Worm (Caenorhabditis elegans) whole organism, L2 larva: ENCODE data around the gene Y57G11B.2.
A peak's percentile ranks its signal among the peaks of the same experiment; 100 is the strongest.

ENCODE experiments used
- C34F6.9 ChIP-seq: fragments of 150-350 bp; optimal IDR thresholded peaks from 2 replicates; lab custom pipeline; 2014; ENCODE audit warnings: missing biosample characterization, missing genetic modification characterization
- F13H6.1 ChIP-seq: sonication (generic microtip); optimal IDR thresholded peaks from 2 replicates; lab custom pipeline; 2016; ENCODE audit warnings: missing genetic modification characterization, missing compliant biosample characterization
- R02D3.7 ChIP-seq: fragments of 150-350 bp; optimal IDR thresholded peaks from 2 replicates; lab custom pipeline; 2014; ENCODE audit warnings: missing biosample characterization, missing genetic modification characterization
- Y55F3AM.14 ChIP-seq: fragments of 200-800 bp; sonication (Bioruptor generic); optimal IDR thresholded peaks from 2 replicates; lab custom pipeline; 2018; ENCODE audit warnings: mild to moderate bottlenecking, missing genetic modification characterization, missing compliant biosample characterization
- ZK546.5 ChIP-seq: sonication (generic microtip); optimal IDR thresholded peaks from 2 replicates; lab custom pipeline; 2017; ENCODE audit warnings: missing biosample characterization, missing genetic modification characterization
- alr-1 ChIP-seq: fragments of 150-350 bp; optimal IDR thresholded peaks from 2 replicates; lab custom pipeline; 2014; ENCODE audit warnings: missing biosample characterization, missing genetic modification characterization
- blmp-1 ChIP-seq: sonication (generic microtip); optimal IDR thresholded peaks from 2 replicates; lab custom pipeline; 2017; ENCODE audit warnings: missing genetic modification characterization, mild to moderate bottlenecking, missing compliant biosample characterization, antibody characterized with exemption, moderate library complexity; ENCODE audit not compliant: insufficient read depth
- ceh-16 ChIP-seq: fragments of 150-350 bp; optimal IDR thresholded peaks from 2 replicates; lab custom pipeline; 2014; ENCODE audit warnings: missing biosample characterization, missing genetic modification characterization
- ceh-82 ChIP-seq: fragments of 150-350 bp; optimal IDR thresholded peaks from 2 replicates; lab custom pipeline; 2014; ENCODE audit warnings: missing biosample characterization, missing genetic modification characterization
- crh-2 ChIP-seq: sonication (generic microtip); optimal IDR thresholded peaks from 2 replicates; lab custom pipeline; 2017; ENCODE audit warnings: missing biosample characterization, missing genetic modification characterization
- dmd-4 ChIP-seq: sonication (generic microtip); optimal IDR thresholded peaks from 2 replicates; lab custom pipeline; 2017; ENCODE audit warnings: missing biosample characterization, missing genetic modification characterization
- egl-27 ChIP-seq: sonication (generic microtip); optimal IDR thresholded peaks from 3 replicates; lab custom pipeline; 2017; ENCODE audit warnings: missing biosample characterization, missing genetic modification reagents, missing genetic modification characterization
- elt-3 ChIP-seq: sonication (generic microtip); optimal IDR thresholded peaks from 2 replicates; lab custom pipeline; 2017; ENCODE audit warnings: missing biosample characterization, missing genetic modification characterization
- fos-1 ChIP-seq: fragments of 150-350 bp; optimal IDR thresholded peaks from 2 replicates; lab custom pipeline; 2014; ENCODE audit warnings: missing biosample characterization, missing genetic modification characterization
- gmeb-1 ChIP-seq: fragments of 150-350 bp; optimal IDR thresholded peaks from 2 replicates; lab custom pipeline; 2014; ENCODE audit warnings: missing biosample characterization, missing genetic modification characterization
- lin-11 ChIP-seq: fragments of 150-350 bp; sonication (generic microtip); optimal IDR thresholded peaks from 2 replicates; lab custom pipeline; 2014; ENCODE audit warnings: missing biosample characterization, missing genetic modification characterization, inconsistent platforms, mixed read lengths
- lin-13 ChIP-seq: fragments of 150-350 bp; optimal IDR thresholded peaks from 2 replicates; lab custom pipeline; 2014; ENCODE audit warnings: missing biosample characterization, missing genetic modification reagents, missing genetic modification characterization
- lsy-2 ChIP-seq, 2 experiments: fragments of 150-350 bp in 1 of 2; sonication (generic microtip) in 1 of 2; optimal IDR thresholded peaks; 2 replicates each; lab custom pipeline; 2014 to 2017; ENCODE audit warnings: missing biosample characterization in 2 of 2, missing genetic modification characterization in 2 of 2
- mdl-1 ChIP-seq, 2 experiments: fragments of 150-350 bp in 1 of 2; sonication (generic microtip) in 1 of 2; optimal IDR thresholded peaks; 2 replicates each; lab custom pipeline; 2017; ENCODE audit warnings: missing biosample characterization in 2 of 2, missing genetic modification characterization in 2 of 2
- nhr-11 ChIP-seq: fragments of 150-350 bp; optimal IDR thresholded peaks from 2 replicates; lab custom pipeline; 2014; ENCODE audit warnings: missing biosample characterization, missing genetic modification characterization
- nhr-129 ChIP-seq: fragments of 150-350 bp; optimal IDR thresholded peaks from 2 replicates; lab custom pipeline; 2014; ENCODE audit warnings: missing biosample characterization, missing genetic modification characterization
- nhr-21 ChIP-seq: fragments of 150-350 bp; optimal IDR thresholded peaks from 2 replicates; lab custom pipeline; 2014; ENCODE audit warnings: missing biosample characterization, missing genetic modification characterization
- nhr-23 ChIP-seq: fragments of 150-350 bp; optimal IDR thresholded peaks from 2 replicates; lab custom pipeline; 2014; ENCODE audit warnings: missing biosample characterization, missing genetic modification reagents, missing genetic modification characterization
- nhr-237 ChIP-seq: fragments of 150-350 bp; optimal IDR thresholded peaks from 2 replicates; lab custom pipeline; 2014; ENCODE audit warnings: missing biosample characterization, missing genetic modification characterization
- nhr-25 ChIP-seq: fragments of 150-350 bp; sonication (generic microtip); optimal IDR thresholded peaks from 3 replicates; lab custom pipeline; 2014; ENCODE audit warnings: missing biosample characterization, missing genetic modification characterization
- nhr-6 ChIP-seq: fragments of 150-350 bp; optimal IDR thresholded peaks from 2 replicates; lab custom pipeline; 2014; ENCODE audit warnings: missing biosample characterization, missing genetic modification characterization
- nhr-77 ChIP-seq: fragments of 150-350 bp; optimal IDR thresholded peaks from 2 replicates; lab custom pipeline; 2014; ENCODE audit warnings: missing biosample characterization, missing genetic modification characterization
- peb-1 ChIP-seq: fragments of 150-350 bp; optimal IDR thresholded peaks from 2 replicates; lab custom pipeline; 2014; ENCODE audit warnings: missing biosample characterization, missing genetic modification characterization
- sem-4 ChIP-seq: fragments of 150-350 bp; optimal IDR thresholded peaks from 2 replicates; lab custom pipeline; 2014; ENCODE audit warnings: missing biosample characterization, missing genetic modification reagents, missing genetic modification characterization
- skn-1 ChIP-seq: sonication (generic microtip); optimal IDR thresholded peaks from 2 replicates; lab custom pipeline; 2017; ENCODE audit warnings: missing biosample characterization, missing genetic modification characterization
- sma-3 ChIP-seq: sonication (generic microtip); optimal IDR thresholded peaks from 2 replicates; lab custom pipeline; 2016; ENCODE audit warnings: missing genetic modification reagents, missing genetic modification characterization, missing compliant biosample characterization
- sma-9 ChIP-seq, 2 experiments: fragments of 150-350 bp in 1 of 2; sonication (generic microtip) in 1 of 2; optimal IDR thresholded peaks; 2 replicates each; lab custom pipeline; 2014 to 2016; ENCODE audit warnings: missing genetic modification characterization in 2 of 2, mild to moderate bottlenecking in 1 of 2, missing biosample characterization in 1 of 2, missing compliant biosample characterization in 1 of 2, missing genetic modification reagents in 1 of 2, moderate library complexity in 1 of 2
- snpc-4 ChIP-seq: fragments of 150-350 bp; optimal IDR thresholded peaks from 2 replicates; lab custom pipeline; 2014; ENCODE audit warnings: missing biosample characterization, missing genetic modification characterization
- unc-39 ChIP-seq: fragments of 150-350 bp; optimal IDR thresholded peaks from 2 replicates; lab custom pipeline; 2014; ENCODE audit warnings: missing biosample characterization, missing genetic modification characterization
- unc-55 ChIP-seq: fragments of 150-350 bp; sonication (generic microtip); optimal IDR thresholded peaks from 3 replicates; lab custom pipeline; 2014; ENCODE audit warnings: missing biosample characterization, missing genetic modification reagents, missing genetic modification characterization
- unc-62 ChIP-seq: fragments of 150-350 bp; optimal IDR thresholded peaks from 2 replicates; lab custom pipeline; 2014; ENCODE audit warnings: missing biosample characterization, missing genetic modification reagents, missing genetic modification characterization
- ztf-1 ChIP-seq: fragments of 200-800 bp; sonication (Bioruptor generic); conservative IDR thresholded peaks from 2 replicates; pipeline ENCODE4 v1.3.6; 2022; ENCODE audit warnings: missing genetic modification characterization, missing compliant biosample characterization
- ztf-11 ChIP-seq: sonication (generic microtip); optimal IDR thresholded peaks from 2 replicates; lab custom pipeline; 2017; ENCODE audit warnings: missing biosample characterization, missing genetic modification characterization
- ztf-4 ChIP-seq: fragments of 150-350 bp; optimal IDR thresholded peaks from 2 replicates; lab custom pipeline; 2014; ENCODE audit warnings: missing biosample characterization, missing genetic modification characterization

The Y57G11B.2 gene

ce11 chrIV:14586759-14587158, 21.6 kb downstream of the Y57G11B.2 start:
- TF ChIP-seq peb-1 (tag; lab: Kevin White, UChicago), result no peak
- TF ChIP-seq unc-39 (tag; lab: Kevin White, UChicago), result no peak
- no peak for TF ChIP-seq unc-62 (GFP tag; lab: Kevin White, UChicago)
- TF ChIP-seq nhr-77 (tag; lab: Kevin White, UChicago), result no peak
- no peak for TF ChIP-seq C34F6.9
- TF ChIP-seq lin-11 (tag; lab: Kevin White, UChicago), result no peak
- TF ChIP-seq skn-1 (tag; lab: Kevin White, UChicago), result no peak
- no peak for TF ChIP-seq ztf-1 (GFP tag; lab: Robert Waterston, UW)
- TF ChIP-seq lsy-2 (tag; optimal IDR thresholded peaks at IDR 0.05; lab: Kevin White, UChicago), result no peak
- no peak for TF ChIP-seq elt-3 (tag; lab: Kevin White, UChicago)
- no peak for TF ChIP-seq ZK546.5
- no peak for TF ChIP-seq nhr-237 (tag; lab: Kevin White, UChicago)
- TF ChIP-seq dmd-4, result no peak
- no peak for TF ChIP-seq nhr-11 (tag; lab: Kevin White, UChicago)
- no peak for TF ChIP-seq alr-1 (tag; lab: Kevin White, UChicago)
- TF ChIP-seq ceh-82 (tag; lab: Kevin White, UChicago), result no peak
- TF ChIP-seq unc-55 (GFP tag; lab: Kevin White, UChicago), result no peak
- no peak for TF ChIP-seq R02D3.7
- TF ChIP-seq blmp-1 (tag; lab: Kevin White, UChicago), result no peak
- TF ChIP-seq nhr-23 (tag; lab: Kevin White, UChicago), result no peak
- TF ChIP-seq, all 48 proteins: peak for 0

ce11 chrIV:14587589-14587988, 22.4 kb downstream of the Y57G11B.2 start:
- TF ChIP-seq ztf-11 (tag; lab: Kevin White, UChicago) (no peak), F13H6.1 (tag; lab: Kevin White, UChicago) (no peak), crh-2 (tag; lab: Kevin White, UChicago) (no peak), nhr-129 (tag; lab: Kevin White, UChicago) (no peak), C34F6.9 (no peak), ceh-16 (no peak), Y55F3AM.14 (GFP tag; lab: Kevin White, UChicago) (no peak), unc-55 (GFP tag; lab: Kevin White, UChicago) (no peak), nhr-237 (tag; lab: Kevin White, UChicago) (no peak), alr-1 (tag; lab: Kevin White, UChicago) (no peak)
- TF ChIP-seq, all 48 proteins: peak for 0

ce11 chrIV:14594249-14594648, 29.1 kb downstream of the Y57G11B.2 start:
- peak; percentile 89 for TF ChIP-seq nhr-6
- peak; percentile 97 for TF ChIP-seq nhr-21
- peak; percentile 50 for TF ChIP-seq ztf-4 (tag; lab: Kevin White, UChicago)
- peak; percentile 7 to 92 for TF ChIP-seq lsy-2 (tag; optimal IDR thresholded peaks at IDR 0.05; lab: Kevin White, UChicago)
- peak; percentile 78 to 92 for TF ChIP-seq mdl-1 (tag; optimal IDR thresholded peaks at IDR 0.05; lab: Kevin White, UChicago)
- peak; percentile 93 for TF ChIP-seq nhr-129 (tag; lab: Kevin White, UChicago)
- no peak for TF ChIP-seq snpc-4 (tag; lab: Kevin White, UChicago)
- TF ChIP-seq crh-2 (tag; lab: Kevin White, UChicago), result peak; percentile 97
- peak; percentile 99 for TF ChIP-seq sma-3 (GFP tag; lab: Kevin White, UChicago)
- TF ChIP-seq skn-1 (tag; lab: Kevin White, UChicago), result peak; percentile 83
- peak; percentile 100 for TF ChIP-seq sma-9 (GFP tag; optimal IDR thresholded peaks at IDR 0.05; lab: Kevin White, UChicago)
- TF ChIP-seq sma-9 (tag; optimal IDR thresholded peaks at IDR 0.05; lab: Kevin White, UChicago), result peak; percentile 93
- no peak for TF ChIP-seq unc-62 (GFP tag; lab: Kevin White, UChicago)
- peak; percentile 35 for TF ChIP-seq C34F6.9
- TF ChIP-seq alr-1 (tag; lab: Kevin White, UChicago), result no peak
- peak; percentile 76 for TF ChIP-seq gmeb-1 (tag; lab: Kevin White, UChicago)
- peak; percentile 94 for TF ChIP-seq egl-27 (tag; lab: Kevin White, UChicago)
- TF ChIP-seq fos-1 (tag; lab: Kevin White, UChicago), result peak; percentile 96
- TF ChIP-seq lin-11 (tag; lab: Kevin White, UChicago), result no peak
- peak; percentile 58 for TF ChIP-seq lin-13 (GFP tag; lab: Kevin White, UChicago)
- peak; percentile 51 for TF ChIP-seq sem-4 (tag; lab: Kevin White, UChicago)
- peak; percentile 91 for TF ChIP-seq Y55F3AM.14 (GFP tag; lab: Kevin White, UChicago)
- TF ChIP-seq blmp-1 (tag; lab: Kevin White, UChicago), result peak; percentile 86
- TF ChIP-seq elt-3 (tag; lab: Kevin White, UChicago), result no peak
- peak; percentile 5 for TF ChIP-seq nhr-77 (tag; lab: Kevin White, UChicago)
- TF ChIP-seq unc-39 (tag; lab: Kevin White, UChicago), result no peak
- no peak for TF ChIP-seq ZK546.5
- peak; percentile 94 for TF ChIP-seq F13H6.1 (tag; lab: Kevin White, UChicago)
- peak; percentile 97 for TF ChIP-seq nhr-25 (tag; lab: Kevin White, UChicago)
